Fruit fly (Drosophila melanogaster): ENCODE measurements around the gene eIF2Balpha.
A peak's percentile ranks its signal among the peaks of the same experiment; 100 is the strongest.

The eIF2Balpha gene

DNA sequence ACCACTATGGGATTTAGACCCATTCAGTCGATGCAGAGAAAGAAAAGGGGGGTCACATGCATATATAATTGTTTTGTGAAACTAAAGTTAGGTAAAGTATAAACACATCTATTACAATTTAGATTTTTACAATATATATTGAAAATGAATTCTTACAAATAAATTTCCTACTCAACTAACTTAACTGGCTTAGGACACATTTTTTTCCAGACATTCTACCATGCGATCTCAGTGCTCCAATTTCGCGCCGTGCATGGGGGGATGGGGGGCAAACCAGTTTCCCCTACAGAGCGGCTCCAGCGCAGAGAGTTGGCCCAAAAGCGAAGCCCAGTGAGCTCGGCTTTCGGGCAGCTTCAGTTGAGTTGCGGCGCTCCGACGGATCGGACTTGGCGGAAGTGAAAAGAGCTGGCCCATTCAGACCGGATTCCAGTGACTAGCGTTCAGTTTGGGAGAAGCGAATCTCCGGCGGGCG is 47.4 kb upstream of the eIF2Balpha start, which contains the start of gene CG7896 (continued):
- TF ChIP-seq tai (GFP tag; optimal IDR thresholded peaks at IDR 0.05) (no peak), Mio (GFP tag; optimal IDR thresholded peaks at IDR 0.05) (no peak), CG9705 (GFP tag; optimal IDR thresholded peaks at IDR 0.05) (peak; percentile 78), Hr78 (GFP tag; optimal IDR thresholded peaks at IDR 0.05) (no peak)

DNA sequence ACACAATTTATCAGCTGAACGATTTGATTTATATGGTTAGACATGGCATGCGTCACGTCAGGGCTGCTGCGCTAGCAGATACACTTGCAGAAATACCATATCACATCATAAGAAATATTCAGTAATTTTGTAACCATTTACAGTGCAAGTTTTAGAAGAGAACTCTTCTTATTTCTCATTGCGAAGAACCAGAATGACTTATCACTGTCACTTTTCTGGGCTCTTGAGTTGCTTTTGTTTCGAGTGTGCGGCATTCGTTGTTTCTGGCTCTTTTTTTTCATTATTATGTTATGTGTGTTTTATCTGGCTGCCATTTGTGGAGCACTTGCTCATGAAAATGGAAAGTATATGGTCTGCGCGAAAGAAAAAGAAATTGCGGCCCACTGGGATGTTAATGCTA is 46.3 kb upstream of the eIF2Balpha start:
- no peak for TF ChIP-seq Hnf4 (GFP tag; optimal IDR thresholded peaks at IDR 0.05)
- TF ChIP-seq ey (GFP tag; optimal IDR thresholded peaks at IDR 0.05), result peak; percentile 19
- TF ChIP-seq h (GFP tag; optimal IDR thresholded peaks at IDR 0.05), result peak; percentile 18
- TF ChIP-seq Hr83 (GFP tag; optimal IDR thresholded peaks at IDR 0.05; ENCODE audit: poor library complexity, severe bottlenecking), result no peak
- TF ChIP-seq pan (optimal IDR thresholded peaks at IDR 0.05), result no peak
- no peak for TF ChIP-seq lola (GFP tag; optimal IDR thresholded peaks at IDR 0.05)
- TF ChIP-seq rgr (GFP tag; optimal IDR thresholded peaks at IDR 0.05), result peak; percentile 14

DNA sequence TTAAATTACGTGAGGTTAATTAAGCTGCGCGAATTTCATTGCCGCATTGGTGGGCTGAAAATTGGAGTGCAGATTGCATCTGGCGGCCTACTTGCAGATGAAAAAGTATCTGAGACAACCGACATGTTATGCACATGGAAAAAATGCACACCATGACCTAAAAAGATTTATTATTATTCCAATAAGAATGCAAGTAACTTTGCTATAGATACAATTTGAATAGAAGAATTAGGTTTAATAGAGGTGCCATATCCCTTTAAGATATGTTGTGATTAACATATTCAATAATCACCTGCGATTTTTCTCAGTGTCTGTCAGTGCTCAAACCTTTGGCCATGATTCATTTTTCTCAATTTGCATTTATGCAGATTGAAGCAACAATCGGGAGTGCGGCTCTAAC is 45.8 kb upstream of the eIF2Balpha start:
- no peak for TF ChIP-seq rgr (GFP tag; optimal IDR thresholded peaks at IDR 0.05)
- peak; percentile 9 for TF ChIP-seq h (GFP tag; optimal IDR thresholded peaks at IDR 0.05)

DNA sequence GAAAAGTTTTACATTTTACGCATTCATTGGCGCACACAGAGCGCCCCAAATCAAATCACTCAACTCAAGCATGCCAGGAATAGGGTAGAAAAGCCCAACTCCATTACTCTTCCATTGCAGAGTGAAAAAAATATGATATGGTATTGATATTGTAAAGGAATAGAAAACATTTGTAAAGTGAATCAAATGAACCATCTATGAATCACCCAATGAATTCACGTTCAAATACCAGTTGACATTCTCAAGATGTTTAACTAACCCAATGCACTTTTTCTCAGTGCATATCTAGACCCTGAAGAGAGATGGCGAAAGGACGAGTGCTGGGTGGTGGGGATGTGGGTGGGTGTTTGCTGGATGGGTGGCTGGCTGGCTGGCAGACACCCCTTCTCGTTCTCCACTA is 42.9 kb upstream of the eIF2Balpha start:
- TF ChIP-seq Hr78 (GFP tag; optimal IDR thresholded peaks at IDR 0.05), result no peak
- no peak for TF ChIP-seq Mio (GFP tag; optimal IDR thresholded peaks at IDR 0.05)
- peak; percentile 32 for TF ChIP-seq Sp1 (GFP tag; optimal IDR thresholded peaks at IDR 0.05)
- TF ChIP-seq jim (GFP tag; optimal IDR thresholded peaks at IDR 0.05), result no peak
- TF ChIP-seq psq (GFP tag; optimal IDR thresholded peaks at IDR 0.05), result no peak
- TF ChIP-seq dmrt93B (GFP tag; optimal IDR thresholded peaks at IDR 0.05), result no peak
- no peak for TF ChIP-seq GATAd (GFP tag; optimal IDR thresholded peaks at IDR 0.05)
- TF ChIP-seq sv (GFP tag; optimal IDR thresholded peaks at IDR 0.05), result no peak
- TF ChIP-seq usp (GFP tag; optimal IDR thresholded peaks at IDR 0.05), result no peak
- peak; percentile 48 for TF ChIP-seq fru (GFP tag; optimal IDR thresholded peaks at IDR 0.05)
- TF ChIP-seq dsf (GFP tag; optimal IDR thresholded peaks at IDR 0.05; ENCODE audit: borderline replicate concordance), result no peak
- no peak for TF ChIP-seq pan (optimal IDR thresholded peaks at IDR 0.05)
- peak; percentile 46 for TF ChIP-seq h (GFP tag; optimal IDR thresholded peaks at IDR 0.05)
- TF ChIP-seq Abd-B (GFP tag; optimal IDR thresholded peaks at IDR 0.05), result no peak
- peak in 1 of 2 experiments; percentile 40 for TF ChIP-seq foxo (GFP tag; optimal IDR thresholded peaks at IDR 0.05)
- no peak for TF ChIP-seq CG9705 (GFP tag; optimal IDR thresholded peaks at IDR 0.05)
- no peak for TF ChIP-seq Rel (GFP tag; optimal IDR thresholded peaks at IDR 0.05)
- no peak for TF ChIP-seq Rel (tag; optimal IDR thresholded peaks at IDR 0.05)
- TF ChIP-seq N (GFP tag; optimal IDR thresholded peaks at IDR 0.05), result no peak
- TF ChIP-seq Vsx2 (GFP tag; optimal IDR thresholded peaks at IDR 0.05; ENCODE audit: partially characterized antibody), result no peak
- TF ChIP-seq Dfd (GFP tag; optimal IDR thresholded peaks at IDR 0.05), result no peak
- no peak for TF ChIP-seq Myc (optimal IDR thresholded peaks at IDR 0.05)
- no peak for TF ChIP-seq Hnf4 (GFP tag; optimal IDR thresholded peaks at IDR 0.05)
- TF ChIP-seq sage (GFP tag; optimal IDR thresholded peaks at IDR 0.05), result no peak
- TF ChIP-seq CG32264 (GFP tag; optimal IDR thresholded peaks at IDR 0.05), result no peak
- TF ChIP-seq rgr (GFP tag; optimal IDR thresholded peaks at IDR 0.05), result peak; percentile 32
- no peak for TF ChIP-seq Hr83 (GFP tag; optimal IDR thresholded peaks at IDR 0.05; ENCODE audit: poor library complexity, severe bottlenecking)
- TF ChIP-seq tai (GFP tag; optimal IDR thresholded peaks at IDR 0.05), result no peak
- TF ChIP-seq brk (GFP tag; optimal IDR thresholded peaks at IDR 0.05), result no peak
- no peak for TF ChIP-seq dl (GFP tag; optimal IDR thresholded peaks at IDR 0.05; ENCODE audit: insufficient read depth in 1 of 2, partially characterized antibody in 2 of 2)
- no peak for TF ChIP-seq Jra (GFP tag; optimal IDR thresholded peaks at IDR 0.05)
- TF ChIP-seq ey (GFP tag; optimal IDR thresholded peaks at IDR 0.05), result peak; percentile 39
- peak; percentile 49 for TF ChIP-seq HLH106 (tag; optimal IDR thresholded peaks at IDR 0.05)
- peak; percentile 32 for TF ChIP-seq br (GFP tag; optimal IDR thresholded peaks at IDR 0.05)
- TF ChIP-seq OdsH (GFP tag; optimal IDR thresholded peaks at IDR 0.05), result peak; percentile 24
- TF ChIP-seq Dif (GFP tag; optimal IDR thresholded peaks at IDR 0.05; ENCODE audit: partially characterized antibody), result no peak
- no peak for TF ChIP-seq CrebA (GFP tag; optimal IDR thresholded peaks at IDR 0.05; ENCODE audit: borderline replicate concordance)
- TF ChIP-seq woc (GFP tag; optimal IDR thresholded peaks at IDR 0.05), result no peak
- no peak for TF ChIP-seq lola (GFP tag; optimal IDR thresholded peaks at IDR 0.05)

Measured in whole organism, wandering third instar larva.